Fruit fly (Drosophila melanogaster): ENCODE data around the gene CG32687.

The CG32687 gene

DNA sequence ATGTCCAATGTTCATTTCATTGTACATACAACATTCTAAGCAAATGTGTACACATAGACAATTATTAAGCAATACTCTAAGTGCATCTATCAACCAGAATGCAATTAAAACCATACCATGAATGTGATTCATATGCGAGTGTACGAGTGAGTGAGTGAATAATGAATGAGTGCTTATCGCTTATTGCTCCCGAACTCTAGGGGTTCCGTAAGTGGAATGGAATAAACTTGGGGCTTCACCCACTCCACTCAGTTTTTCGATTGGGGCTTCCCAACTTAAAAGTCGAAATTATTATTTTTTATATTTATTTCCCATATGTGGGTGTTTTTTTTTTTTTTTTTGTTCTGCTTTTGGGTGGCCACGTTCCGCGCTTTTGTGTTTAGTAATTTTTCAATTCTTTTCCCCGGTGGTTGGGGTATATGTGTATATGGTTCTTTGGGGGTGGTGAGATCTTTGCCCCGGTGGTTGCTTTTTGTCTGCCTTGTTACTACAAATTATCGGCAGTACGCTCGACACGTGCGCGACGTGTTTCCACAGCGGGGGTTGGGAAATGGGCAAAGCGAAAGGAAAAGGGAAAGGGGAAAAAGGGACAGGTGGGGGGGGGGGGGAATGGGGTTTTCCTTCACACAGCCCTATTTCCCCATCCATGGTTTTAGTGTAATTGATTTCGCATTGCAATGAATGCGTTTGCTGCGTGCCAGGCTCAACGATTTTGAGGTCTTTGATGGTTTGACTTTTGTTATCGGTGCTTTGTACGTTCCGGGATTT, 46.7 kb upstream of the CG32687 start (continued):
- TF ChIP-seq CG8924 (tag; optimal IDR thresholded peaks at IDR 0.05) = no peak
- TF ChIP-seq z (GFP tag; IDR thresholded peaks at IDR 0.05) = peak; percentile 42; the same call in 1 of the 3 replicates
- TF ChIP-seq ase (GFP tag; IDR thresholded peaks at IDR 0.05) = no peak
- peak; percentile 99 for TF ChIP-seq Hey (tag; optimal IDR thresholded peaks at IDR 0.05)
- TF ChIP-seq mirr (GFP tag; optimal IDR thresholded peaks at IDR 0.05) = peak; percentile 5

DNA sequence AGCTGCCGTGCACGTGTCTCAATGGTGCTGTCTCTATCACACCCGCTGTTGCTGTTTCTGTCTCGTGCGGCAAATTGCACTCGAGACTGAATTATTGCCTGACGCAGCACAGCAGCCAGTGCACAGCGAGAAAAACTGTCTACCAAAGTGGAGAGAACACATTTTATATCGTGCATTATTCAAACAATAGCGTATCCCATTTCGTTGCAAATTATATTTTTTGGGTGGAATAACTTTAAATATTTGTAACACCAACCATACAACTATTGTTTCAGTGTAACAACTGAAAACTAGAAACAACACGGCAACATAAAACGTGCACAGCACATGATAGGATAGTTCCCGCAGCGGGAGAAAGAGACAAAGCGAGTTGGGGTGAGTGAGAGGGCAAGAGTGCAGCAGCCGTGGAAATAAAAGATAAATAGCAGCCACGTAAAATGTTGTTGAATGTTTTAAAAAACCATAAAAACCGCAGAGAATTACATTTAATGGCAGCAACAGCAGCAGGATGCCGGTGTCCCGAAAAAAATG, 28.4 kb upstream of the CG32687 start:
- TF ChIP-seq Lpt (GFP tag; optimal IDR thresholded peaks at IDR 0.05) (no peak), en (GFP tag; optimal IDR thresholded peaks at IDR 0.05) (peak; percentile 52), lbe (GFP tag; optimal IDR thresholded peaks at IDR 0.05) (no peak), CG15269 (tag; optimal IDR thresholded peaks at IDR 0.05) (no peak), dati (GFP tag; IDR thresholded peaks at IDR 0.05) (no peak), az2 (GFP tag; optimal IDR thresholded peaks at IDR 0.05) (peak; percentile 55), CG18476 (GFP tag; optimal IDR thresholded peaks at IDR 0.05) (peak; percentile 10), maf-S (GFP tag; optimal IDR thresholded peaks at IDR 0.05) (no peak), CG10366 (GFP tag; IDR thresholded peaks at IDR 0.05) (peak; percentile 14; the same call in 1 of the 2 replicates), lmd (GFP tag; IDR thresholded peaks at IDR 0.05) (peak; percentile 46; the same call in 1 of the 2 replicates), phol (tag; optimal IDR thresholded peaks at IDR 0.05) (peak; percentile 63), CG2712 (tag; optimal IDR thresholded peaks at IDR 0.05) (peak; percentile 89), HLH54F (GFP tag; optimal IDR thresholded peaks at IDR 0.05) (no peak), CG15696 (tag; optimal IDR thresholded peaks at IDR 0.05) (peak; percentile 88), CG2678 (tag; optimal IDR thresholded peaks at IDR 0.05) (peak; percentile 56), HLH4C (GFP tag; IDR thresholded peaks at IDR 0.05; ENCODE audit: partially characterized antibody) (no peak), CG16813 (GFP tag; IDR thresholded peaks at IDR 0.05; ENCODE audit: partially characterized antibody) (no peak), Oaz (GFP tag; IDR thresholded peaks at IDR 0.05) (no peak), CG8359 (GFP tag; optimal IDR thresholded peaks at IDR 0.05; ENCODE audit: borderline replicate concordance) (peak; percentile 26), Aef1 (GFP tag; IDR thresholded peaks at IDR 0.05) (no peak), nerfin-2 (GFP tag; IDR thresholded peaks at IDR 0.05; ENCODE audit: partially characterized antibody) (no peak), Chrac-16 (GFP tag; optimal IDR thresholded peaks at IDR 0.05) (peak; percentile 56), peb (GFP tag; IDR thresholded peaks at IDR 0.05) (peak; percentile 36; the same call in 1 of the 2 replicates), pnt (GFP tag; optimal IDR thresholded peaks at IDR 0.05) (peak; percentile 70), Lhr (GFP tag; optimal IDR thresholded peaks at IDR 0.05) (peak; percentile 20), crol (GFP tag; IDR thresholded peaks at IDR 0.05) (no peak), slou (GFP tag; optimal IDR thresholded peaks at IDR 0.05) (no peak), CG3065 (GFP tag; optimal IDR thresholded peaks at IDR 0.05) (no peak), twi (tag; optimal IDR thresholded peaks at IDR 0.05) (peak; percentile 88), ssp (GFP tag; IDR thresholded peaks at IDR 0.05) (peak; percentile 28; the same call in 1 of the 2 replicates), ato (GFP tag; IDR thresholded peaks at IDR 0.05; ENCODE audit: partially characterized antibody) (no peak), CG18011 (GFP tag; optimal IDR thresholded peaks at IDR 0.05) (no peak), danr (GFP tag; IDR thresholded peaks at IDR 0.05) (0 out of 2 replicates have a peak, but pooled peaks have one; percentile 45), CG6175 (GFP tag; IDR thresholded peaks at IDR 0.05) (no peak), stc (GFP tag; IDR thresholded peaks at IDR 0.05) (peak; percentile 34; the same call in 1 of the 2 replicates), Taf1 (GFP tag; IDR thresholded peaks at IDR 0.05) (no peak), HLH3B (GFP tag; IDR thresholded peaks at IDR 0.05) (no peak), bab2 (GFP tag; optimal IDR thresholded peaks at IDR 0.05) (peak; percentile 42), CG14014 (GFP tag; IDR thresholded peaks at IDR 0.05) (0 out of 2 replicates have a peak, but pooled peaks have one; percentile 29), Max (GFP tag; optimal IDR thresholded peaks at IDR 0.05) (peak; percentile 5), CG17385 (GFP tag; optimal IDR thresholded peaks at IDR 0.05) (peak; percentile 20), CG14965 (GFP tag; optimal IDR thresholded peaks at IDR 0.05; ENCODE audit: borderline replicate concordance) (no peak)
